Worm (Caenorhabditis elegans) whole organism, mixed stage, embryonic: ENCODE results near the gene nhr-272.

ENCODE experiments used
- M03D4.4 ChIP-seq: sonication (generic microtip); optimal IDR thresholded peaks from 2 replicates; lab custom pipeline; 2017; ENCODE audit warnings: mild to moderate bottlenecking, missing genetic modification characterization, missing compliant biosample characterization
- bed-3 ChIP-seq: fragments of 200-800 bp; sonication (Bioruptor generic); optimal IDR thresholded peaks from 3 replicates; lab custom pipeline; 2018; ENCODE audit warnings: mild to moderate bottlenecking, missing genetic modification characterization, moderate library complexity, missing compliant biosample characterization
- blmp-1 ChIP-seq: fragments of 150-350 bp; optimal IDR thresholded peaks from 2 replicates; lab custom pipeline; 2014; ENCODE audit warnings: missing biosample characterization, missing genetic modification characterization
- ceh-39 ChIP-seq: fragments of 150-350 bp; optimal IDR thresholded peaks from 2 replicates; lab custom pipeline; 2014; ENCODE audit warnings: missing biosample characterization, missing genetic modification characterization
- ceh-43 ChIP-seq: fragments of 200-800 bp; sonication (Bioruptor generic); optimal IDR thresholded peaks from 2 replicates; lab custom pipeline; 2018; ENCODE audit warnings: mild to moderate bottlenecking, missing genetic modification characterization, moderate library complexity, missing compliant biosample characterization
- ceh-83 ChIP-seq: fragments of 200-800 bp; sonication (Bioruptor generic); optimal IDR thresholded peaks from 2 replicates; lab custom pipeline; 2018; ENCODE audit warnings: mild to moderate bottlenecking, missing genetic modification characterization, missing compliant biosample characterization
- ces-1 ChIP-seq: fragments of 150-350 bp; optimal IDR thresholded peaks from 2 replicates; lab custom pipeline; 2014; ENCODE audit warnings: missing biosample characterization, missing genetic modification reagents, missing genetic modification characterization
- cnd-1 ChIP-seq: fragments of 200-800 bp; sonication (Bioruptor generic); optimal IDR thresholded peaks from 2 replicates; lab custom pipeline; 2018; ENCODE audit warnings: mild to moderate bottlenecking, missing genetic modification characterization, missing compliant biosample characterization
- elt-1 ChIP-seq: sonication (generic microtip); optimal IDR thresholded peaks from 2 replicates; lab custom pipeline; 2017; ENCODE audit warnings: missing genetic modification characterization, mild to moderate bottlenecking, missing compliant biosample characterization, antibody characterized with exemption, moderate library complexity, borderline replicate concordance; ENCODE audit not compliant: insufficient read depth
- elt-3 ChIP-seq: fragments of 150-350 bp; optimal IDR thresholded peaks from 2 replicates; lab custom pipeline; 2014; ENCODE audit warnings: missing biosample characterization, missing genetic modification characterization
- ham-2 ChIP-seq: fragments of 200-800 bp; sonication (Bioruptor generic); optimal IDR thresholded peaks from 2 replicates; lab custom pipeline; 2018; ENCODE audit warnings: mild to moderate bottlenecking, missing genetic modification characterization, missing compliant biosample characterization
- hlh-1 ChIP-seq: fragments of 150-350 bp; optimal IDR thresholded peaks from 2 replicates; lab custom pipeline; 2014; ENCODE audit warnings: missing biosample characterization, missing genetic modification reagents, missing genetic modification characterization
- lin-13 ChIP-seq: fragments of 150-350 bp; optimal IDR thresholded peaks from 2 replicates; lab custom pipeline; 2014; ENCODE audit warnings: missing biosample characterization, missing genetic modification characterization
- lin-32 ChIP-seq: fragments of 200-800 bp; sonication (Bioruptor generic); optimal IDR thresholded peaks from 2 replicates; lab custom pipeline; 2018; ENCODE audit warnings: mild to moderate bottlenecking, missing genetic modification characterization, missing compliant biosample characterization
- lsy-2 ChIP-seq: fragments of 150-350 bp; optimal IDR thresholded peaks from 2 replicates; lab custom pipeline; 2014; ENCODE audit warnings: missing biosample characterization, missing genetic modification characterization
- mab-5 ChIP-seq: fragments of 150-350 bp; optimal IDR thresholded peaks from 2 replicates; lab custom pipeline; 2014; ENCODE audit warnings: missing biosample characterization, missing genetic modification characterization
- mls-2 ChIP-seq: sonication (generic microtip); optimal IDR thresholded peaks from 2 replicates; lab custom pipeline; 2016; ENCODE audit warnings: mild to moderate bottlenecking, missing genetic modification characterization, moderate library complexity, missing compliant biosample characterization
- nhr-12 ChIP-seq: fragments of 150-350 bp; optimal IDR thresholded peaks from 2 replicates; lab custom pipeline; 2014; ENCODE audit warnings: missing biosample characterization, missing genetic modification characterization
- nhr-2 ChIP-seq: fragments of 150-350 bp; optimal IDR thresholded peaks from 2 replicates; lab custom pipeline; 2014; ENCODE audit warnings: missing biosample characterization, missing genetic modification characterization
- nhr-237 ChIP-seq: fragments of 150-350 bp; optimal IDR thresholded peaks from 2 replicates; lab custom pipeline; 2014; ENCODE audit warnings: missing biosample characterization, missing genetic modification characterization
- nhr-28 ChIP-seq: fragments of 150-350 bp; optimal IDR thresholded peaks from 2 replicates; lab custom pipeline; 2014; ENCODE audit warnings: missing biosample characterization, missing genetic modification characterization
- nhr-76 ChIP-seq: sonication (generic microtip); optimal IDR thresholded peaks from 2 replicates; lab custom pipeline; 2017; ENCODE audit warnings: missing biosample characterization, missing genetic modification characterization
- sem-2 ChIP-seq: fragments of 200-800 bp; sonication (Bioruptor generic); optimal IDR thresholded peaks from 2 replicates; lab custom pipeline; 2018; ENCODE audit warnings: mild to moderate bottlenecking, missing genetic modification characterization, missing compliant biosample characterization
- snpc-4 ChIP-seq: fragments of 150-350 bp; optimal IDR thresholded peaks from 2 replicates; lab custom pipeline; 2014; ENCODE audit warnings: missing biosample characterization, missing genetic modification characterization
- sptf-1 ChIP-seq: sonication (generic microtip); optimal IDR thresholded peaks from 2 replicates; lab custom pipeline; 2017; ENCODE audit warnings: mild to moderate bottlenecking, missing genetic modification characterization, moderate library complexity, missing compliant biosample characterization
- tbx-8 ChIP-seq: fragments of 200-800 bp; sonication (Bioruptor generic); optimal IDR thresholded peaks from 2 replicates; lab custom pipeline; 2018; ENCODE audit warnings: mild to moderate bottlenecking, missing genetic modification characterization, moderate library complexity, missing compliant biosample characterization
- unc-120 ChIP-seq: sonication (generic microtip); optimal IDR thresholded peaks from 2 replicates; lab custom pipeline; 2017; ENCODE audit warnings: missing genetic modification characterization, missing compliant biosample characterization; ENCODE audit not compliant: poor library complexity, severe bottlenecking
- unc-39 ChIP-seq: fragments of 150-350 bp; optimal IDR thresholded peaks from 2 replicates; lab custom pipeline; 2014; ENCODE audit warnings: missing biosample characterization, missing genetic modification characterization
- unc-62 ChIP-seq: fragments of 150-350 bp; optimal IDR thresholded peaks from 2 replicates; lab custom pipeline; 2014; ENCODE audit warnings: missing biosample characterization, missing genetic modification reagents, missing genetic modification characterization
- zip-8 ChIP-seq: fragments of 150-350 bp; optimal IDR thresholded peaks from 2 replicates; lab custom pipeline; 2014; ENCODE audit warnings: missing biosample characterization, missing genetic modification characterization

nhr-272 gene

ce11 chrX:12731188-12731857 lies 26.7 kb upstream of the nhr-272 start, which contains the start of gene pgp-12:
TSS of gene pgp-12 (plus strand) at chrX:12731807.
- TF ChIP-seq nhr-2 (tag; lab: Kevin White, UChicago) (no peak), nhr-28 (tag; lab: Kevin White, UChicago) (no peak), unc-62 (no peak), ham-2 (GFP tag; lab: Kevin White, UChicago) (no peak), elt-1 (tag; lab: Kevin White, UChicago) (no peak), tbx-8 (no peak), lin-13 (no peak), elt-3 (no peak), bed-3 (GFP tag; lab: Kevin White, UChicago) (no peak), ces-1 (GFP tag; lab: Kevin White, UChicago) (no peak), nhr-12 (tag; lab: Kevin White, UChicago) (no peak), nhr-237 (tag; lab: Kevin White, UChicago) (no peak), ceh-83 (GFP tag; lab: Kevin White, UChicago) (no peak)

DNA sequence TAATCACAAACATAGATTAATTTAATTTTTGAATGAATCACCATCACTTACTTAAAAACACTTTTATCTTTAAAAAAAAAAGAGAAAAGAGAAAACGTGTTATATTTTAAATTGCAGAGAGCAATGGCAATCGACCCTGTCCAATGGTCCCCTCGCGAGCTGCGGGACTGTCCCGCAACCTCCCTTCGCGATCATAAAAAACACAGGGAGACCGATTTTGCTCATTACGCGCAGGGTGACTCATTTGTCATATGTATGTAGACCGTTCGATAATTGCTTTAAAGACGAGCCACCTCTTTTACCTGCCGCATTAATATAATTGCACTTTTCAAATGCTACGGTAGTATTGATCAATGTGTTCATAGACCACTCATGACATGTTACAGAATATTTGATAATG lies 25.5 kb upstream of the nhr-272 start:
- TF ChIP-seq lsy-2 (tag; lab: Kevin White, UChicago) = no peak

- no peak for TF ChIP-seq bed-3 (GFP tag; lab: Kevin White, UChicago)
- TF ChIP-seq nhr-2 (tag; lab: Kevin White, UChicago) = no peak
- TF ChIP-seq unc-39 (tag; lab: Kevin White, UChicago) = no peak
These were observed 21.5 kb upstream of the nhr-272 start for ce11 chrX:12726129-12726528.

ce11 chrX:12721429-12721828 lies 16.8 kb upstream of the nhr-272 start:
- TF ChIP-seq ceh-43 (GFP tag; lab: Kevin White, UChicago) (no peak), mls-2 (tag; lab: Kevin White, UChicago) (no peak), ceh-39 (tag; lab: Kevin White, UChicago) (no peak), M03D4.4 (tag; lab: Kevin White, UChicago) (no peak), nhr-76 (tag; lab: Kevin White, UChicago) (no peak), unc-39 (tag; lab: Kevin White, UChicago) (no peak), cnd-1 (no peak), ham-2 (GFP tag; lab: Kevin White, UChicago) (no peak), lin-13 (no peak), mab-5 (tag; lab: Kevin White, UChicago) (no peak), zip-8 (tag; lab: Kevin White, UChicago) (no peak), blmp-1 (tag; lab: Kevin White, UChicago) (no peak), lsy-2 (tag; lab: Kevin White, UChicago) (no peak), elt-1 (tag; lab: Kevin White, UChicago) (no peak), sem-2 (no peak), ces-1 (GFP tag; lab: Kevin White, UChicago) (no peak), nhr-12 (tag; lab: Kevin White, UChicago) (no peak), nhr-28 (tag; lab: Kevin White, UChicago) (no peak), elt-3 (no peak), unc-120 (tag; lab: Kevin White, UChicago) (no peak)

- TF ChIP-seq sem-2 = no peak
- TF ChIP-seq ces-1 (GFP tag; lab: Kevin White, UChicago) = peak; percentile 54
These were observed 8.4 kb upstream of the nhr-272 start for ce11 chrX:12713014-12713413.

DNA sequence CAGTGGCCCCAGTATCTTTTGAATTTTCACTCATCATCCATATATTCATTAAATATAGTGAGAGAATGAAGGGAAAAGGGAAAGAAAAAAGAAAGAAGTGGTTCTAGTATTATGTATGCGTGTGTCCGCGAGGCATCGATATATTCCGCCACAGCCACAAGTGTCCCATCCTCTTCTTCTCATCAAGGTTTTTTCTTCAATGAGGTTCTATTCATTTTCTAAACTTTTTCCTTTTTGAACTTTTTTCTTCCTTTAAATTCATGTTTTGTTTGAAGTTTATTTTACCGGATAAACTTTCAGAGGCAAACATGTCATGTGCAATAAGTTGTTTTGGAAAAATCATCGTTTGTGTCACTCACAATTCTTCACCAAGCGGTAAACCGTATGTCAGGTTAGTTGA lies 7.7 kb upstream of the nhr-272 start, which contains the start of gene rgs-2:
TSS of gene rgs-2 (plus strand) at position 301 of the 400 bp plus-strand sequence.
- TF ChIP-seq ham-2 (GFP tag; lab: Kevin White, UChicago) (no peak), blmp-1 (tag; lab: Kevin White, UChicago) (no peak), sptf-1 (tag; lab: Kevin White, UChicago) (no peak), nhr-2 (tag; lab: Kevin White, UChicago) (no peak), snpc-4 (tag; lab: Kevin White, UChicago) (no peak), zip-8 (tag; lab: Kevin White, UChicago) (no peak), lin-32 (GFP tag; lab: Kevin White, UChicago) (no peak), M03D4.4 (tag; lab: Kevin White, UChicago) (no peak), nhr-76 (tag; lab: Kevin White, UChicago) (no peak), nhr-237 (tag; lab: Kevin White, UChicago) (no peak), hlh-1 (tag; lab: Kevin White, UChicago) (no peak), cnd-1 (no peak)
